Worm (Caenorhabditis elegans): ENCODE measurements around the gene chil-22.

The chil-22 gene

ce11 chrII:9483342-9483741 lies 17.3 kb upstream of the chil-22 start:
- TF ChIP-seq B0336.3 (GFP tag; IDR thresholded peaks at IDR 0.05), result no peak
- no peak for TF ChIP-seq B0019.2 (GFP tag; conservative IDR thresholded peaks at IDR 0.05)
- no peak for TF ChIP-seq nfya-1 (tag; optimal IDR thresholded peaks at IDR 0.05; ENCODE audit: borderline replicate concordance, insufficient read depth)
- no peak for TF ChIP-seq nhr-90 (tag; optimal IDR thresholded peaks at IDR 0.05)

DNA sequence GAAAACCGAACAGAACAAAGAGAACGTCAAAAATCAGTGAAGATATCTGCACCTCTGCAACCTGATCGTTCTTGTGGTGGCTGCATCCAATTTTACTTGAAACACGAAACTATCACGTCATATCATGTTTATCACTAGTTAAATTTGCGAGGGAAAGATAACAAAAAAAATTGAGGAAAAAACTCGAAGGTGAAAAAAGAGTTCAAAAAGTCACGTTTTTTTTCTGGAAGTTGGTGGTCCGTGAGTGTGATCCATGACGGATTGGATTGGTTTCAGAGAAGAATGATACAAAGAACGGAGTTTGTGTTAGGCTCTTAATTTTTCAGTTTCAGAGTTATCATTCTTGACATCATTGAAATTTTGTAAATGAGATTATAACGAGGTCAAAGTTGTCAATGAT lies 16.5 kb upstream of the chil-22 start:
- peak; percentile 16 for TF ChIP-seq nhr-80 (tag; optimal IDR thresholded peaks at IDR 0.05)
- peak; percentile 29 for TF ChIP-seq atf-7 (tag; optimal IDR thresholded peaks at IDR 0.05)
- TF ChIP-seq somi-1 (GFP tag; optimal IDR thresholded peaks at IDR 0.05), result no peak

DNA sequence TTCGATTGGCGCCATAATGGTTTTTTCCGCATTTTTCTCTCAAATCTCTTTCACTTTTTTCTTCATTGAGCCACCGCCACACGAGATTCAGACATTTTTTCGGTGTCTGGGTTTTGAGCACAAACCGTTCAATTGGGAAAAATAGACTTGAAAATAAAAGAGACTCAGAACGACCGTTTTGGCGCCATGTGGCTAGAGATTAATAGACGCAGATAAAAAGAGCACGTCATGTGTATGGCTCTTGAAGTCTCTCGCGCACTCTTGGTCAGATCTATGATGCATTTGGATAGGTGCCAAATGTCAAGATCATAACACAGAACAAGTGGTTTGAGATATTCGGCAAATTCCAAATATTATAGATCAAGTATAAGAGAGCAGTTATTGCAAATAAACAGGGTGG lies 15.4 kb upstream of the chil-22 start:
- TF ChIP-seq egrh-3 (GFP tag; IDR thresholded peaks at IDR 0.05), result no peak
- TF ChIP-seq madf-3 (GFP tag; IDR thresholded peaks at IDR 0.05), result no peak

ce11 chrII:9480006-9480405 lies 14.0 kb upstream of the chil-22 start, which contains the start of gene T19H5.7:
Gene T19H5.7 (minus strand): TSS chrII:9480106.
- TF ChIP-seq hmg-1.2 (GFP tag; IDR thresholded peaks at IDR 0.05) (no peak), Y56A3A.18 (GFP tag; IDR thresholded peaks at IDR 0.05) (no peak), xnd-1 (tag; optimal IDR thresholded peaks at IDR 0.05) (no peak), mes-4 (tag; optimal IDR thresholded peaks at IDR 0.05) (no peak), sdz-38 (tag; optimal IDR thresholded peaks at IDR 0.05) (no peak), Y95B8A.8 (GFP tag; IDR thresholded peaks at IDR 0.05) (no peak), T07F8.4 (tag; optimal IDR thresholded peaks at IDR 0.05) (no peak)

DNA sequence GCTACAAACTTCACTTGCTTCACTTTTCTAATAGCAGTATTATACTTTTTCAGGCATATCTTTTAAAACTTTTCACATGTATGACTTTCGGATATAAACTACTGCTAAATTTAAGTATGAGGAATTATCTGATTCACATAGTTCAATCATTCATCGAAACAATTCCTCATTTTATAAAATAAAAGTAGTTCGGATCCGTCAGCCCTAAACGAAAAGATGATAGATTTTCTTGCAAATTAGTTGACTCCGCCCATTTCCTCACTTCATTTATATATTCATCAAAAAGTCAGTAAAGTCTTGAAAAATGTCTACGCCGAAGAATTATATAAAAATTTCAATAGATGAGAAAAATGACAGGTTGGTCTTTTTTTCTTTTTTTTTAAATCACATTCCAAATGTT lies 11.6 kb upstream of the chil-22 start, which contains the start of gene chil-27:
chil-27 (plus strand) TSS at position 301 of the 400 bp plus-strand sequence.
- no peak for TF ChIP-seq B0035.1 (tag; optimal IDR thresholded peaks at IDR 0.05)

DNA sequence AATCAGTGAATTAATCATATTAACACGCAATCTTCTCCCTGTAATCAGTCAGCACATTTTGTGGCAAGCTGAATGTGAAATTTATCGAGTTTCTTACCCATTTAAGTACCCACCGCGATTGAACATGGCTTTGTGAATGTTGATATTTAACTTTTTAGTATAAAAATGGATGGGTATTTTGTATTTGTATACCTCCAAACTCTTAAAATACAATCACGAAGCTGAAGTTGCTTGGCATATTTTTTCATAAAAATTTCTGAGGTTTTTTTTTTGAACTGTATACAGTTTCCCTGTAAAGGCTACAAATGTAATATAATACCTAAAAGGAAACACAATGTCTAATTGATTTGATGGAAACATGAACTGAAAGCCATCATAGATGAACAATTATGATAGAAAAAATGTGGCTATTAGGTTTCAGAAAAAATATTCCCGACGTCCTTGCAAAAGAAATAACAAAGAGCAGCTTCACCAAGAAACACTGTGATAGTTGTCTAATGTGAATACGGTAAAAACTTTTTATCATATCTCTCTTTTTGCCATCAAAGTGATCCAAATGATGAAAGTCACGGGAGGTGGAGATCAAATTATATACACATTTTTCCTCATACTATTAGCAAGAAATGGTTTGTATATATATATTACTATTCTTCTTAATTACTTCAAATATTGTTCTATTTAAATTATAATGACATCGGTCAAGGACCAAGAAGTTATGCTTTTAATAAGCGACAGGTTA lies 8.5 kb upstream of the chil-22 start, which contains the start of the genes chil-25 and chil-26:
chil-25 (minus strand) TSS at position 101 of the 739 bp plus-strand sequence.
chil-26 (plus strand) TSS at position 689 of the 739 bp plus-strand sequence.
- TF ChIP-seq tlf-1 (GFP tag; optimal IDR thresholded peaks at IDR 0.05) (no peak), sea-2 (GFP tag; IDR thresholded peaks at IDR 0.05) (no peak), snpc-1.3 (tag; optimal IDR thresholded peaks at IDR 0.05; ENCODE audit: insufficient read depth) (no peak), F10E7.11 (tag; optimal IDR thresholded peaks at IDR 0.05) (no peak), sdz-38 (tag; optimal IDR thresholded peaks at IDR 0.05) (no peak), lin-40 (tag; optimal IDR thresholded peaks at IDR 0.05) (no peak), ceh-58 (GFP tag; IDR thresholded peaks at IDR 0.05) (no peak), rcor-1 (GFP tag; IDR thresholded peaks at IDR 0.05) (no peak), F52B5.7 (tag; optimal IDR thresholded peaks at IDR 0.05) (no peak), lin-26 (GFP tag; IDR thresholded peaks at IDR 0.05) (no peak), sptf-2 (GFP tag; optimal IDR thresholded peaks at IDR 0.05) (no peak), ets-4 (GFP tag; optimal IDR thresholded peaks at IDR 0.05) (no peak), nhr-80 (tag; optimal IDR thresholded peaks at IDR 0.05) (no peak), snpc-3.4 (tag; optimal IDR thresholded peaks at IDR 0.05) (no peak), lsl-1 (GFP tag; optimal IDR thresholded peaks at IDR 0.05) (no peak), K12H6.12 (tag; optimal IDR thresholded peaks at IDR 0.05) (no peak), ceh-91 (GFP tag; IDR thresholded peaks at IDR 0.05) (no peak)
